Worm (Caenorhabditis elegans) whole organism, young adult: ENCODE results near the gene syd-1.

Experiments used
- C06A6.2 ChIP-seq: fragments of 200-800 bp; sonication (Bioruptor generic); conservative IDR thresholded peaks from 2 replicates; pipeline ENCODE4 v1.3.6; 2022; ENCODE audit warnings: missing genetic modification characterization, missing compliant biosample characterization
- F49E8.2 ChIP-seq: sonication (generic microtip); optimal IDR thresholded peaks from 3 replicates; lab custom pipeline; 2017; ENCODE audit warnings: missing genetic modification characterization, mild to moderate bottlenecking, missing compliant biosample characterization, antibody characterized with exemption, moderate library complexity; ENCODE audit not compliant: insufficient read depth
- F55B11.4 ChIP-seq: sonication (generic microtip); optimal IDR thresholded peaks from 2 replicates; lab custom pipeline; 2016; ENCODE audit warnings: missing compliant biosample characterization, missing genetic modification characterization, borderline replicate concordance; ENCODE audit not compliant: insufficient read depth
- T26A5.8 ChIP-seq: sonication (generic microtip); optimal IDR thresholded peaks from 2 replicates; lab custom pipeline; 2016; ENCODE audit warnings: missing genetic modification characterization, missing compliant biosample characterization
- Y53G8AR.9 ChIP-seq: fragments of 200-800 bp; sonication (Bioruptor generic); conservative IDR thresholded peaks from 2 replicates; pipeline ENCODE4 v1.3.6; 2022; ENCODE audit warnings: missing genetic modification reagents, missing genetic modification characterization, missing compliant biosample characterization
- Y67H2A.10 ChIP-seq: fragments of 200-800 bp; sonication (Bioruptor generic); conservative IDR thresholded peaks from 2 replicates; pipeline ENCODE4 v1.3.6; 2022; ENCODE audit warnings: missing genetic modification reagents, missing genetic modification characterization, missing compliant biosample characterization
- Y79H2A.3 ChIP-seq: fragments of 200-800 bp; sonication (Bioruptor generic); conservative IDR thresholded peaks from 2 replicates; pipeline ENCODE4 v1.3.6; 2022; ENCODE audit warnings: missing genetic modification reagents, missing genetic modification characterization, missing compliant biosample characterization
- akir-1 ChIP-seq: fragments of 200-800 bp; sonication (Bioruptor generic); optimal IDR thresholded peaks from 2 replicates; lab custom pipeline; 2018; ENCODE audit warnings: mild to moderate bottlenecking, missing genetic modification characterization, moderate library complexity, missing compliant biosample characterization
- aptf-3 ChIP-seq: fragments of 200-800 bp; sonication (Bioruptor generic); IDR thresholded peaks from 2 replicates; pipeline ENCODE4 v1.3.6; 2022; ENCODE audit warnings: missing genetic modification characterization, missing compliant biosample characterization
- attf-3 ChIP-seq: fragments of 200-800 bp; sonication (Bioruptor generic); conservative IDR thresholded peaks from 2 replicates; pipeline ENCODE4 v1.3.6; 2022; ENCODE audit warnings: missing genetic modification reagents, missing genetic modification characterization, missing compliant biosample characterization
- attf-5 ChIP-seq: fragments of 200-800 bp; sonication (Bioruptor generic); optimal IDR thresholded peaks from 2 replicates; lab custom pipeline; 2018; ENCODE audit warnings: mild to moderate bottlenecking, missing genetic modification characterization, missing compliant biosample characterization
- bed-1 ChIP-seq: fragments of 200-800 bp; sonication (Bioruptor generic); IDR thresholded peaks from 2 replicates; pipeline ENCODE4 v1.3.6; 2022; ENCODE audit warnings: missing genetic modification reagents, missing genetic modification characterization, missing compliant biosample characterization
- chd-7 ChIP-seq: sonication (generic microtip); optimal IDR thresholded peaks from 2 replicates; lab custom pipeline; 2016; ENCODE audit warnings: mild to moderate bottlenecking, missing genetic modification characterization, moderate library complexity, missing compliant biosample characterization
- dox-1 ChIP-seq: fragments of 200-800 bp; sonication (Bioruptor generic); IDR thresholded peaks from 2 replicates; pipeline ENCODE4 v1.3.6; 2022; ENCODE audit warnings: missing genetic modification reagents, missing genetic modification characterization, missing compliant biosample characterization
- efl-1 ChIP-seq: fragments of 150-350 bp; optimal IDR thresholded peaks from 2 replicates; lab custom pipeline; 2014; ENCODE audit warnings: missing biosample characterization, missing genetic modification reagents, missing genetic modification characterization
- fkh-3 ChIP-seq: sonication (generic microtip); optimal IDR thresholded peaks from 2 replicates; lab custom pipeline; 2016; ENCODE audit warnings: mild to moderate bottlenecking, missing genetic modification characterization, missing compliant biosample characterization
- hsf-1 ChIP-seq: fragments of 200-800 bp; sonication (Bioruptor generic); IDR thresholded peaks from 2 replicates; pipeline ENCODE4 v1.3.6; 2022; ENCODE audit warnings: missing genetic modification reagents, missing genetic modification characterization, missing compliant biosample characterization
- lag-1 ChIP-seq: fragments of 200-800 bp; sonication (Bioruptor generic); IDR thresholded peaks from 2 replicates; pipeline ENCODE4 v1.3.6; 2022; ENCODE audit warnings: missing genetic modification reagents, missing genetic modification characterization, missing compliant biosample characterization
- lin-26 ChIP-seq: fragments of 200-800 bp; sonication (Bioruptor generic); IDR thresholded peaks from 2 replicates; pipeline ENCODE4 v1.3.6; 2022; ENCODE audit warnings: missing genetic modification reagents, missing genetic modification characterization, missing compliant biosample characterization
- lin-35 ChIP-seq, 3 experiments: fragments of 150-350 bp in 2 of 3; sonication (generic microtip) in 1 of 3; optimal IDR thresholded peaks; 2 replicates each; lab custom pipeline; 2014 to 2018; ENCODE audit warnings: missing biosample characterization in 3 of 3, missing genetic modification characterization in 3 of 3, missing genetic modification reagents in 3 of 3
- nfyb-1 ChIP-seq: fragments of 200-800 bp; sonication (Bioruptor generic); IDR thresholded peaks from 2 replicates; pipeline ENCODE4 v1.3.6; 2022; ENCODE audit warnings: missing genetic modification reagents, missing genetic modification characterization, missing compliant biosample characterization
- nhr-80 ChIP-seq: sonication (generic microtip); optimal IDR thresholded peaks from 2 replicates; lab custom pipeline; 2016; ENCODE audit warnings: missing genetic modification characterization, missing compliant biosample characterization
- rcor-1 ChIP-seq: fragments of 200-800 bp; sonication (Bioruptor generic); IDR thresholded peaks from 2 replicates; pipeline ENCODE4 v1.3.6; 2022; ENCODE audit warnings: missing genetic modification reagents, missing genetic modification characterization, missing compliant biosample characterization
- rec-8 ChIP-seq, 2 experiments: sonication (generic microtip); optimal IDR thresholded peaks; 2 replicates each; lab custom pipeline; 2016; ENCODE audit warnings: mild to moderate bottlenecking in 2 of 2, missing genetic modification characterization in 2 of 2, missing genetic modification reagents in 2 of 2, missing genotype in 2 of 2, missing biosample characterization in 1 of 2, missing compliant biosample characterization in 1 of 2, moderate library complexity in 1 of 2
- rpc-1 ChIP-seq, 2 experiments: fragments of 150-350 bp in 1 of 2; sonication (generic microtip) in 1 of 2; optimal IDR thresholded peaks; 2 replicates each; lab custom pipeline; 2014 to 2018; ENCODE audit warnings: missing biosample characterization in 1 of 2, missing genetic modification characterization in 1 of 2, missing genetic modification reagents in 1 of 2, missing genotype in 1 of 2
- sdz-38 ChIP-seq: sonication (generic microtip); optimal IDR thresholded peaks from 2 replicates; lab custom pipeline; 2016; ENCODE audit warnings: missing genotype, missing genetic modification characterization, missing compliant biosample characterization
- sea-2 ChIP-seq: fragments of 200-800 bp; sonication (Bioruptor generic); IDR thresholded peaks from 2 replicates; pipeline ENCODE4 v1.3.6; 2022; ENCODE audit warnings: missing genetic modification characterization, missing compliant biosample characterization
- snpc-3.4 ChIP-seq: sonication (generic microtip); optimal IDR thresholded peaks from 2 replicates; lab custom pipeline; 2017; ENCODE audit warnings: missing genetic modification characterization, mild to moderate bottlenecking, missing compliant biosample characterization, antibody characterized with exemption, moderate library complexity, missing genotype, missing genetic modification reagents
- tbx-9 ChIP-seq: sonication (generic microtip); optimal IDR thresholded peaks from 2 replicates; lab custom pipeline; 2016; ENCODE audit warnings: borderline replicate concordance, missing genetic modification characterization, inconsistent platforms, missing compliant biosample characterization
- tlf-1 ChIP-seq: fragments of 200-800 bp; sonication (Bioruptor generic); optimal IDR thresholded peaks from 2 replicates; lab custom pipeline; 2018; ENCODE audit warnings: mild to moderate bottlenecking, missing genetic modification characterization, missing compliant biosample characterization
- unc-130 ChIP-seq: sonication (generic microtip); optimal IDR thresholded peaks from 2 replicates; lab custom pipeline; 2016; ENCODE audit warnings: missing genetic modification reagents, missing genetic modification characterization, missing compliant biosample characterization
- unc-62 ChIP-seq: fragments of 150-350 bp; optimal IDR thresholded peaks from 2 replicates; lab custom pipeline; 2014; ENCODE audit warnings: missing biosample characterization, missing genetic modification reagents, missing genetic modification characterization
- xnd-1 ChIP-seq: sonication (generic microtip); optimal IDR thresholded peaks from 2 replicates; lab custom pipeline; 2016; ENCODE audit warnings: missing genotype, missing genetic modification reagents, missing genetic modification characterization, missing compliant biosample characterization
- ztf-26 ChIP-seq: sonication (generic microtip); optimal IDR thresholded peaks from 2 replicates; lab custom pipeline; 2017; ENCODE audit warnings: missing genetic modification characterization, missing compliant biosample characterization
- ztf-28 ChIP-seq: fragments of 200-800 bp; sonication (Bioruptor generic); IDR thresholded peaks from 2 replicates; pipeline ENCODE4 v1.3.6; 2022; ENCODE audit warnings: missing genetic modification reagents, missing genetic modification characterization, missing compliant biosample characterization

The syd-1 gene

DNA sequence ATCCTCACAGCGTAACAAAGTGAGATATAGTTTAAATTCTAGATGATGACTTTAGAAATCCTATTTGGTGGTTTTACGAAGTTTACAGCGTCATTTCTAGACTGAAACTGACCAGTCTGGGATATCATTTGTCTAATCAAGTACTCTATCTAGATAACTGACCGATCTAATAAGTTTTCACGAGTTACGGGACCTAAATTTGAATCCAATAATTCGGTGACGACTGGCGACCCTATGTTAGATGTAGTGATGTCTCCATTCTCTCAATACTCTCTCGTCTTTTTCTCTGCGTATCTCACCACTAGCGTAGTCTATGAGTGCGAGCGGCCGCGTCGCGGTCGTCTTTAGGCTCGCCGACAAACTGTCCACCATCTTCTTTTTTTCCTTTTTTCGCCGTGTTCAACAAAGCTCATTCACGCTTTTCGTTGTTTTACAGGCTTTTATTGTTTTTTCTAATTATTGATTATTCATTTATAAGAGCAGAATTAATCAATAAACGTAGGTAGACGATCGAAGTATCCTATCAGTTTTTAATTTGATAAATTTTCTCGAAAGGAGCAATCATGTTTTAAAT lies 20.7 kb upstream of the syd-1 start (continued):
- TF ChIP-seq dox-1 (GFP tag; lab: Robert Waterston, UW) = peak; percentile 47

DNA sequence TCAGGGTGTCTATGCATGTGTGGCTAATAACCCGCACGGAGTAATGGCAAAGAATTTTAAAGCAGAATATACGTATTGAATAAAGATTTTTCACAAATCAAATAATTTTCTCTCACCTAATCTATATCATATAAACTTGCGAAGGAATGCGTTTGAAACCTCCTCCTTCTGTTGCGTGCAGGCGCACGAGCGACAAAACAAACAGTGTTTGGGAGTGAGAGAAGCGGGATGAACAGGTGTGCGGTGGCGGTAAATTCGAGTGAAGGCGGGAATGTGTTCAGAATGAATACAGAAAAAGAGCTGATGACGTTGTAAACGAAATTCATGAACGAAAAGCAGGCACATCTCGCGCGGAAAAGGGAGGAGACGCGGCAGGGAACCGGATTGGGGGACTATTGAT lies 19.6 kb upstream of the syd-1 start:
- TF ChIP-seq efl-1 = peak; percentile 13
- no peak for TF ChIP-seq ztf-28 (GFP tag; lab: Robert Waterston, UW)
- TF ChIP-seq, all 124 proteins: peak for 1

ce11 chrII:7613241-7613782 lies 18.6 kb upstream of the syd-1 start, which contains the start of the genes oig-4 and R07G3.7:
oig-4 (plus strand) TSS chrII:7613541.
R07G3.7 (minus strand) TSS chrII:7613732.
- no peak for TF ChIP-seq attf-5
- no peak for TF ChIP-seq lin-26 (GFP tag; lab: Robert Waterston, UW)
- TF ChIP-seq T26A5.8 = no peak
- no peak for TF ChIP-seq rpc-1 (optimal IDR thresholded peaks at IDR 0.05; lab: Kevin White, UChicago)
- no peak for TF ChIP-seq rpc-1 (tag; optimal IDR thresholded peaks at IDR 0.05; lab: Kevin White, UChicago)
- TF ChIP-seq ztf-28 (GFP tag; lab: Robert Waterston, UW) = no peak
- TF ChIP-seq chd-7 (tag; lab: Kevin White, UChicago) = no peak
- TF ChIP-seq Y53G8AR.9 (GFP tag; lab: Robert Waterston, UW) = no peak
- no peak for TF ChIP-seq C06A6.2 (GFP tag; lab: Robert Waterston, UW)
- TF ChIP-seq tlf-1 (GFP tag; lab: Kevin White, UChicago) = no peak
- no peak for TF ChIP-seq attf-3

DNA sequence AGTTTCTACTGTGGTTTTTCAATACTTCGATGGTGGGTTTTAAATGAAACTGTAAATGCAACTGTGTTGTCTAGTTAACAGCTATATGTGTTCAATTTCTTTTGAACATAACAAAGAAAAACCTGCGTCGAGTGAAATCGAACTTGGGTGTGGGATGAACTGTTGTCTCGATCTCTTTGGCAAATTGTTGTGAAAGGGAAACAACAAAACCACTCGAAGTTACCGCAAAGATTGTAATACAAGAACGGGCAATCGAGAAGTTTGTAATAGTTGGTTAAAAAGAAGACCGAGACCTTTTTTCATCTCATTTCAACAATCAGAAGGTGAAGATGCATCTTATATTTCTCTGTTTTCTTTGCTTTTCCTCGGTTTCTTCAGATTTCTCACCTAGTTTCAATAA lies 13.2 kb upstream of the syd-1 start, which contains the start of gene lips-17:
Gene lips-17 (plus strand): TSS at position 301 of the 400 bp plus-strand sequence.
- TF ChIP-seq rec-8 (tag; optimal IDR thresholded peaks at IDR 0.05; lab: Kevin White, UChicago) = no peak

ce11 chrII:7605306-7605705 lies 10.6 kb upstream of the syd-1 start, which contains the start of gene osm-8:
osm-8 (minus strand) TSS chrII:7605406.
- no peak for TF ChIP-seq C06A6.2 (GFP tag; lab: Robert Waterston, UW)
- no peak for TF ChIP-seq xnd-1 (tag; lab: Kevin White, UChicago)
- TF ChIP-seq Y79H2A.3 (GFP tag; lab: Robert Waterston, UW) = no peak
- TF ChIP-seq rcor-1 (GFP tag; lab: Robert Waterston, UW) = no peak

- no peak for TF ChIP-seq unc-62
- TF ChIP-seq akir-1 (GFP tag; lab: Kevin White, UChicago) = no peak
- no peak for TF ChIP-seq Y67H2A.10
- TF ChIP-seq fkh-3 (tag; lab: Kevin White, UChicago) = no peak
- no peak for TF ChIP-seq unc-130 (GFP tag; lab: Kevin White, UChicago)
- no peak for TF ChIP-seq nfyb-1 (GFP tag; lab: Robert Waterston, UW)
- TF ChIP-seq sdz-38 (tag; lab: Kevin White, UChicago) = no peak
- TF ChIP-seq ztf-26 (tag; lab: Kevin White, UChicago) = no peak
- TF ChIP-seq lag-1 (GFP tag; lab: Robert Waterston, UW) = no peak
- no peak for TF ChIP-seq nhr-80 (tag; lab: Kevin White, UChicago)
- no peak for TF ChIP-seq lin-35 (GFP tag; optimal IDR thresholded peaks at IDR 0.05; lab: Kevin White, UChicago)
- no peak for TF ChIP-seq sea-2
- TF ChIP-seq aptf-3 (GFP tag; lab: Robert Waterston, UW) = no peak
- no peak for TF ChIP-seq tbx-9 (tag; lab: Kevin White, UChicago)
- TF ChIP-seq F49E8.2 (tag; lab: Kevin White, UChicago) = no peak
- TF ChIP-seq F55B11.4 (tag; lab: Kevin White, UChicago) = no peak
- no peak for TF ChIP-seq bed-1
- TF ChIP-seq snpc-3.4 = no peak
- no peak for TF ChIP-seq efl-1
- no peak for TF ChIP-seq hsf-1 (GFP tag; lab: Robert Waterston, UW)
These were observed 4.6 kb upstream of the syd-1 start, which contains the start of gene npp-21 for ce11 chrII:7599357-7599756. npp-21 (plus strand) TSS chrII:7599657.
